Fruit fly (Drosophila melanogaster): Measurements from ENCODE around the gene IPIP.

The IPIP gene

DNA sequence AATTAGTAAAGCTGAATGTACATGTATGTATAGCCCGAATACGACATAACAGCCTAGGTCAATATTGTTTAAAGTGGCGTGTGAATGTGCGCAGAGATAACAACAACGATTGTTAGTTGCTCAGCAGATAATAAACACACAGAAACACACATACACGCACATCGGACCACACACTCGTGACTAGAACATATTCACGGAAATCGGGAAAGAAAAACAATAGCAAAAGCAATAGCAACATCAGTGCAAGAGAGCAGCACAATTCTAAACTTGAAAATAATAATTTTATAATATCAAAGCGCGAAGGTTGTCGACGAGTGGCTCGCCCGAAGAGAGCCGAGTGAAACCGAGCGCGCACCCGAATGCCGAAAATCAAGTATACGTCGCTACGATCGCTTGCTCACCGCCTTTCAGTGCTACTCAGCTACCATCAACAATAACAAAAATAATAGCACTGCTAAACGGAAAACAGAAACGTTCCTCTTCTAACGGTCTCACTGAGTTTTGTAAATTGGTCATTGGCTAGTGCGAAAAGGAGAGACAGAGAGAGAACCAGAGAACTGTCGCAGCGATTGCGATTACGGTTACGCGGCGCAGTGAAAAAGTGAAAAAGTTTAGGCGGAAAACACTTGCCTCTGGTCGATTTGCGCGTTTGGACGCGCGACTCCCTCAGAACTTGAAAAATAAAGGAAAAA is 35.3 kb downstream of the IPIP start (continued):
- TF ChIP-seq CG2202 (tag; optimal IDR thresholded peaks at IDR 0.05) (no peak), CG8478 (optimal IDR thresholded peaks at IDR 0.05) (no peak), Hr51 (GFP tag; optimal IDR thresholded peaks at IDR 0.05) (no peak), Dll (GFP tag; IDR thresholded peaks at IDR 0.05; ENCODE audit: partially characterized antibody) (no peak), Rx (GFP tag; IDR thresholded peaks at IDR 0.05) (no peak), jing (GFP tag; optimal IDR thresholded peaks at IDR 0.05) (no peak), CG33213 (GFP tag; optimal IDR thresholded peaks at IDR 0.05) (no peak), CG13287 (GFP tag; IDR thresholded peaks at IDR 0.05; ENCODE audit: partially characterized antibody) (0 out of 2 replicates have a peak, but pooled peaks have one; percentile 26), dpn (GFP tag; optimal IDR thresholded peaks at IDR 0.05) (no peak), chm (GFP tag; IDR thresholded peaks at IDR 0.05) (no peak), Bdp1 (GFP tag; optimal IDR thresholded peaks at IDR 0.05) (peak; percentile 8), Elba2 (GFP tag; optimal IDR thresholded peaks at IDR 0.05) (no peak), nom (GFP tag; optimal IDR thresholded peaks at IDR 0.05) (no peak), peb (GFP tag; IDR thresholded peaks at IDR 0.05) (no peak), danr (GFP tag; IDR thresholded peaks at IDR 0.05) (no peak), CG11560 (tag; IDR thresholded peaks at IDR 0.05) (no peak), klu (GFP tag; IDR thresholded peaks at IDR 0.05) (no peak), nerfin-2 (GFP tag; IDR thresholded peaks at IDR 0.05; ENCODE audit: partially characterized antibody) (no peak), Lhr (GFP tag; optimal IDR thresholded peaks at IDR 0.05) (no peak), dm (GFP tag; optimal IDR thresholded peaks at IDR 0.05) (no peak), CG15479 (GFP tag; optimal IDR thresholded peaks at IDR 0.05) (no peak), ci (GFP tag; IDR thresholded peaks at IDR 0.05) (peak; percentile 31; the same call in 1 of the 3 replicates), hbn (GFP tag; IDR thresholded peaks at IDR 0.05; ENCODE audit: partially characterized antibody) (no peak), CG31365 (tag; optimal IDR thresholded peaks at IDR 0.05) (no peak), fd3F (GFP tag; optimal IDR thresholded peaks at IDR 0.05) (no peak), CG12299 (tag; optimal IDR thresholded peaks at IDR 0.05) (no peak), CG4707 (GFP tag; optimal IDR thresholded peaks at IDR 0.05) (no peak), CG10267 (tag; optimal IDR thresholded peaks at IDR 0.05) (no peak), Ets97D (GFP tag; optimal IDR thresholded peaks at IDR 0.05) (no peak), CG17802 (tag; optimal IDR thresholded peaks at IDR 0.05) (no peak), pan (optimal IDR thresholded peaks at IDR 0.05) (no peak), pan (GFP tag; optimal IDR thresholded peaks at IDR 0.05 in 1 of 2, IDR thresholded peaks at IDR 0.05 in 1 of 2) (no peak), MESR4 (GFP tag; optimal IDR thresholded peaks at IDR 0.05) (no peak), CG4328 (GFP tag; optimal IDR thresholded peaks at IDR 0.05) (peak; percentile 52), Jarid2 (GFP tag; optimal IDR thresholded peaks at IDR 0.05) (no peak), en (GFP tag; optimal IDR thresholded peaks at IDR 0.05) (no peak), CG32532 (GFP tag; IDR thresholded peaks at IDR 0.05) (no peak; the same call in 1 of the 2 replicates), CG6254 (GFP tag; optimal IDR thresholded peaks at IDR 0.05) (no peak), corto (GFP tag; optimal IDR thresholded peaks at IDR 0.05) (peak; percentile 58), CG18476 (GFP tag; optimal IDR thresholded peaks at IDR 0.05) (no peak), slbo (GFP tag; IDR thresholded peaks at IDR 0.05) (no peak), pfk (GFP tag; optimal IDR thresholded peaks at IDR 0.05) (no peak), sisA (GFP tag; IDR thresholded peaks at IDR 0.05) (no peak), Dip3 (GFP tag; optimal IDR thresholded peaks at IDR 0.05) (no peak), CG6654 (GFP tag; optimal IDR thresholded peaks at IDR 0.05) (no peak), CG12744 (GFP tag; optimal IDR thresholded peaks at IDR 0.05) (no peak), CG3726 (GFP tag; IDR thresholded peaks at IDR 0.05) (no peak), salm (tag; optimal IDR thresholded peaks at IDR 0.05) (peak; percentile 11), CG8281 (tag; optimal IDR thresholded peaks at IDR 0.05) (no peak), Atf3 (GFP tag; optimal IDR thresholded peaks at IDR 0.05) (no peak)
